Worm (Caenorhabditis elegans): ENCODE measurements around the gene F16G10.13.

DNA sequence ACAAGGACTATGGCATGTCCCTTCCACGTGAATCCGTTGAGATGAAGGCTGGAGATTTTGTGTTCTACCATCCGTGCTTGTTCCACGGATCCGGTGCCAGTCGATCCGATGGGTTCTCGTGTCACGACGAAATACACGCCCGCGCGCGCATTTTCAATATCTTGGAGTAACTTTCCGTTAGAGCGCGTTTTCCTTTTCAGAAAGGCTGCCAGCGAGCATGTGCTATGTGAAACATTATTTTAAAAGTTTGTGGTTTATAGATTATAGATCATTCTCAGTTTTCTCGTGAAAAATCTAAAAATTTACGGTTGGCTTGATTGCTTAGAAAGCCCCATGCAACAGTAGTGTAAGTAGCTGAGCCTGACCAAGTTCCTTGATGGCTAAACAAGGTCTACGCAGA, 23.1 kb upstream of the F16G10.13 start, which contains the start of gene fbxc-20:
- no peak for TF ChIP-seq W03F9.2 (tag; optimal IDR thresholded peaks at IDR 0.05)
- TF ChIP-seq him-1 (tag; optimal IDR thresholded peaks at IDR 0.05), result no peak

Data from whole organism, L4/young adult.